Fruit fly (Drosophila melanogaster) whole organism, adult: ENCODE results near the gene shv.

ENCODE experiments used
- CG11617 ChIP-seq: fragments of 200-800 bp; sonication (Bioruptor generic); optimal IDR thresholded peaks from 2 replicates; lab custom pipeline; 2017; ENCODE audit warnings: mild to moderate bottlenecking, missing biosample characterization, missing genetic modification reagents, missing genetic modification characterization
- CG12768 ChIP-seq: fragments of 200-800 bp; sonication (Bioruptor generic); optimal IDR thresholded peaks from 2 replicates; lab custom pipeline; 2017; ENCODE audit warnings: missing biosample characterization, missing genetic modification characterization, mild to moderate bottlenecking, moderate library complexity, missing genetic modification reagents
- CG14711 ChIP-seq: fragments of 200-800 bp; sonication (Bioruptor generic); optimal IDR thresholded peaks from 2 replicates; lab custom pipeline; 2018; ENCODE audit warnings: missing biosample characterization, mild to moderate bottlenecking, missing genetic modification characterization, moderate library complexity
- CG1620 ChIP-seq: fragments of 200-800 bp; sonication (Bioruptor generic); optimal IDR thresholded peaks from 2 replicates; lab custom pipeline; 2016; ENCODE audit warnings: missing biosample characterization, missing genetic modification characterization
- CG33017 ChIP-seq: fragments of 200-800 bp; sonication (Bioruptor generic); optimal IDR thresholded peaks from 2 replicates; lab custom pipeline; 2018; ENCODE audit warnings: missing biosample characterization, mild to moderate bottlenecking, missing genetic modification characterization, moderate library complexity
- CG5204 ChIP-seq: fragments of 200-800 bp; sonication (Bioruptor generic); optimal IDR thresholded peaks from 2 replicates; lab custom pipeline; 2016; ENCODE audit warnings: missing biosample characterization, missing genetic modification characterization
- CG7045 ChIP-seq: fragments of 200-800 bp; sonication (Bioruptor generic); optimal IDR thresholded peaks from 2 replicates; lab custom pipeline; 2017; ENCODE audit warnings: missing biosample characterization, mild to moderate bottlenecking, missing genetic modification characterization
- CG7101 ChIP-seq: fragments of 200-800 bp; sonication (Bioruptor generic); optimal IDR thresholded peaks from 2 replicates; lab custom pipeline; 2018; ENCODE audit warnings: missing biosample characterization, mild to moderate bottlenecking, missing genetic modification characterization, moderate library complexity
- Clk ChIP-seq: fragments of 200-800 bp; sonication (Bioruptor generic); optimal IDR thresholded peaks from 2 replicates; lab custom pipeline; 2017; ENCODE audit warnings: missing biosample characterization, missing genetic modification characterization
- Crg-1 ChIP-seq: fragments of 200-800 bp; sonication (Bioruptor generic); optimal IDR thresholded peaks from 2 replicates; lab custom pipeline; 2016; ENCODE audit warnings: missing biosample characterization, missing genetic modification characterization
- Hr96 ChIP-seq: fragments of 200-800 bp; sonication (Bioruptor generic); optimal IDR thresholded peaks from 2 replicates; lab custom pipeline; 2016; ENCODE audit warnings: missing biosample characterization, missing genetic modification characterization
- Mnt ChIP-seq: fragments of 200-800 bp; sonication (Bioruptor generic); optimal IDR thresholded peaks from 2 replicates; lab custom pipeline; 2016; ENCODE audit warnings: missing biosample characterization, mild to moderate bottlenecking, missing genetic modification characterization
- bab1 ChIP-seq: fragments of 200-800 bp; sonication (Bioruptor generic); optimal IDR thresholded peaks from 3 replicates; lab custom pipeline; 2019; ENCODE audit warnings: missing biosample characterization, mild to moderate bottlenecking, missing genetic modification characterization, moderate library complexity
- cic ChIP-seq: fragments of 200-800 bp; sonication (Bioruptor generic); optimal IDR thresholded peaks from 2 replicates; lab custom pipeline; 2017; ENCODE audit warnings: missing biosample characterization, mild to moderate bottlenecking, missing genetic modification characterization, moderate library complexity
- cnc ChIP-seq, 2 experiments: fragments of >200 bp; optimal IDR thresholded peaks; 2 replicates each; lab custom pipeline; 2017
- kay ChIP-seq: fragments of 200-800 bp; sonication (Bioruptor generic); peaks from one replicate; lab custom pipeline; 2016; ENCODE audit warnings: missing biosample characterization, missing genetic modification characterization, borderline replicate concordance
- ovo ChIP-seq: fragments of 200-800 bp; sonication (Bioruptor generic); optimal IDR thresholded peaks from 2 replicates; lab custom pipeline; 2016; ENCODE audit warnings: missing biosample characterization, missing genetic modification characterization
- pad ChIP-seq: fragments of 200-800 bp; sonication (Bioruptor generic); optimal IDR thresholded peaks from 3 replicates; lab custom pipeline; 2017; ENCODE audit warnings: missing biosample characterization, missing genetic modification characterization, mild to moderate bottlenecking, moderate library complexity, missing genetic modification reagents
- tj ChIP-seq: fragments of 200-800 bp; sonication (Bioruptor generic); optimal IDR thresholded peaks from 3 replicates; lab custom pipeline; 2017; ENCODE audit warnings: missing biosample characterization, mild to moderate bottlenecking, missing genetic modification characterization, moderate library complexity
- toe ChIP-seq: fragments of 200-800 bp; sonication (Bioruptor generic); optimal IDR thresholded peaks from 2 replicates; lab custom pipeline; 2016; ENCODE audit warnings: missing biosample characterization, missing genetic modification characterization

The shv gene

dm6 chr2L:426449-426848 is 26.5 kb upstream of the shv start:
- TF ChIP-seq Mnt (GFP tag; lab: Kevin White, UChicago) (no peak), kay (GFP tag; lab: Kevin White, UChicago) (peak; percentile 6)

dm6 chr2L:427338-428234 is 25.3 kb upstream of the shv start:
- TF ChIP-seq Hr96 (no peak), Crg-1 (GFP tag; lab: Kevin White, UChicago) (no peak), Mnt (GFP tag; lab: Kevin White, UChicago) (no peak), pad (GFP tag; lab: Kevin White, UChicago) (no peak), Clk (no peak), cnc (optimal IDR thresholded peaks at IDR 0.05; lab: Kevin White, UChicago) (no peak), CG12768 (GFP tag; lab: Kevin White, UChicago) (no peak), CG5204 (no peak), ovo (GFP tag; lab: Kevin White, UChicago) (no peak)

- TF ChIP-seq ovo (GFP tag; lab: Kevin White, UChicago) (no peak), CG12768 (GFP tag; lab: Kevin White, UChicago) (no peak), CG14711 (no peak), CG7045 (GFP tag; lab: Kevin White, UChicago) (no peak), Hr96 (no peak), Crg-1 (GFP tag; lab: Kevin White, UChicago) (no peak), CG5204 (no peak), CG11617 (no peak), Mnt (GFP tag; lab: Kevin White, UChicago) (no peak), Clk (no peak), bab1 (GFP tag; lab: Kevin White, UChicago) (no peak), CG33017 (no peak), toe (no peak), cic (GFP tag; lab: Kevin White, UChicago) (no peak), CG7101 (tag; lab: Kevin White, UChicago) (no peak), cnc (optimal IDR thresholded peaks at IDR 0.05; lab: Kevin White, UChicago) (no peak), pad (GFP tag; lab: Kevin White, UChicago) (no peak), CG1620 (GFP tag; lab: Kevin White, UChicago) (no peak)
These were observed 24.4 kb upstream of the shv start for dm6 chr2L:428380-428989.

- TF ChIP-seq pad (GFP tag; lab: Kevin White, UChicago): no peak
- TF ChIP-seq kay (GFP tag; lab: Kevin White, UChicago): peak; percentile 36
These were observed 23.0 kb upstream of the shv start for dm6 chr2L:429680-430484.

- TF ChIP-seq CG7101 (tag; lab: Kevin White, UChicago): peak; percentile 72
- peak; percentile 48 for TF ChIP-seq CG11617
- no peak for TF ChIP-seq cnc (optimal IDR thresholded peaks at IDR 0.05; lab: Kevin White, UChicago)
- TF ChIP-seq bab1 (GFP tag; lab: Kevin White, UChicago): peak; percentile 58
- TF ChIP-seq CG7045 (GFP tag; lab: Kevin White, UChicago): peak; percentile 60
- TF ChIP-seq cic (GFP tag; lab: Kevin White, UChicago): peak; percentile 25
- peak; percentile 30 for TF ChIP-seq Crg-1 (GFP tag; lab: Kevin White, UChicago)
- peak; percentile 87 for TF ChIP-seq pad (GFP tag; lab: Kevin White, UChicago)
- TF ChIP-seq Hr96: no peak
- peak; percentile 1 for TF ChIP-seq Clk
- no peak for TF ChIP-seq CG5204
- TF ChIP-seq Mnt (GFP tag; lab: Kevin White, UChicago): peak; percentile 87
- peak; percentile 27 for TF ChIP-seq CG14711
- peak; percentile 48 for TF ChIP-seq ovo (GFP tag; lab: Kevin White, UChicago)
- no peak for TF ChIP-seq CG1620 (GFP tag; lab: Kevin White, UChicago)
- TF ChIP-seq tj (GFP tag; lab: Kevin White, UChicago): peak; percentile 89
- TF ChIP-seq CG12768 (GFP tag; lab: Kevin White, UChicago): peak; percentile 82
- peak; percentile 76 for TF ChIP-seq CG33017
These were observed 21.9 kb upstream of the shv start, which contains the start of gene ex for dm6 chr2L:430820-431628. Gene ex, plus strand, starts transcription at chr2L:431227.

- TF ChIP-seq Hr96 (no peak), pad (GFP tag; lab: Kevin White, UChicago) (no peak)
These were observed 21.3 kb upstream of the shv start for dm6 chr2L:431629-431984.
